Worm (Caenorhabditis elegans) whole organism, L1 larva: ENCODE data around the gene F36A4.5.

Experiments
- ceh-82 ChIP-seq, 3 experiments: fragments of 150-350 bp in 1 of 3; sonication (generic microtip) in 2 of 3; optimal IDR thresholded peaks; 2 replicates each; lab custom pipeline; 2014 to 2017; ENCODE audit warnings: missing biosample characterization in 3 of 3, missing genetic modification characterization in 3 of 3
- egl-13 ChIP-seq: sonication (generic microtip); optimal IDR thresholded peaks from 2 replicates; lab custom pipeline; 2016; ENCODE audit warnings: missing genotype, missing genetic modification reagents, missing genetic modification characterization, missing compliant biosample characterization
- egl-27 ChIP-seq, 2 experiments: fragments of 150-350 bp in 1 of 2; sonication (generic microtip); optimal IDR thresholded peaks; 3 replicates each; lab custom pipeline; 2017 to 2018; ENCODE audit warnings: missing biosample characterization in 2 of 2, missing genetic modification characterization in 2 of 2, missing genetic modification reagents in 2 of 2
- ets-5 ChIP-seq: fragments of 200-800 bp; sonication (Bioruptor generic); IDR thresholded peaks from 2 replicates; pipeline ENCODE4 v1.3.6; 2022; ENCODE audit warnings: missing genetic modification characterization, missing compliant biosample characterization
- fkh-10 ChIP-seq: sonication (generic microtip); optimal IDR thresholded peaks from 2 replicates; lab custom pipeline; 2017; ENCODE audit warnings: missing biosample characterization, missing genetic modification reagents, missing genetic modification characterization
- jun-1 ChIP-seq: fragments of 150-350 bp; optimal IDR thresholded peaks from 2 replicates; lab custom pipeline; 2014; ENCODE audit warnings: missing biosample characterization, missing genetic modification reagents, missing genetic modification characterization
- lsy-2 ChIP-seq, 2 experiments: fragments of 150-350 bp; optimal IDR thresholded peaks; 2 replicates each; lab custom pipeline; 2014; ENCODE audit warnings: missing biosample characterization in 2 of 2, missing genetic modification characterization in 2 of 2
- nhr-12 ChIP-seq: sonication (generic microtip); optimal IDR thresholded peaks from 2 replicates; lab custom pipeline; 2017; ENCODE audit warnings: missing biosample characterization, missing genetic modification characterization
- nhr-237 ChIP-seq: fragments of 150-350 bp; optimal IDR thresholded peaks from 2 replicates; lab custom pipeline; 2014; ENCODE audit warnings: missing biosample characterization, missing genetic modification characterization
- nhr-47 ChIP-seq: sonication (generic microtip); optimal IDR thresholded peaks from 2 replicates; lab custom pipeline; 2016; ENCODE audit warnings: mild to moderate bottlenecking, missing genetic modification characterization, moderate library complexity, missing compliant biosample characterization
- unc-62 ChIP-seq: fragments of 150-350 bp; optimal IDR thresholded peaks from 2 replicates; lab custom pipeline; 2014; ENCODE audit warnings: missing biosample characterization, missing genetic modification reagents, missing genetic modification characterization
- ztf-11 ChIP-seq, 2 experiments: sonication (generic microtip); optimal IDR thresholded peaks; 2 replicates each; lab custom pipeline; 2016 to 2017; ENCODE audit warnings: missing genetic modification characterization in 2 of 2, missing biosample characterization in 1 of 2, missing compliant biosample characterization in 1 of 2

ce11 chrIV:4265951-4266350, 627 bp downstream of the F36A4.5 start:
- TF ChIP-seq unc-62 (GFP tag; lab: Kevin White, UChicago), result no peak
- TF ChIP-seq egl-27 (tag; optimal IDR thresholded peaks at IDR 0.05; lab: Kevin White, UChicago), result no peak
- TF ChIP-seq ets-5 (GFP tag; lab: Robert Waterston, UW), result no peak
- TF ChIP-seq lsy-2 (tag; optimal IDR thresholded peaks at IDR 0.05; lab: Kevin White, UChicago), result no peak
- no peak for TF ChIP-seq egl-13 (tag; lab: Kevin White, UChicago)
- no peak for TF ChIP-seq nhr-12 (tag; lab: Kevin White, UChicago)
- no peak for TF ChIP-seq fkh-10 (GFP tag; lab: Kevin White, UChicago)
- TF ChIP-seq ceh-82 (tag; optimal IDR thresholded peaks at IDR 0.05; lab: Kevin White, UChicago), result no peak
- TF ChIP-seq ztf-11 (tag; optimal IDR thresholded peaks at IDR 0.05; lab: Kevin White, UChicago), result no peak
- TF ChIP-seq nhr-47, result no peak
- TF ChIP-seq nhr-237, result no peak
- TF ChIP-seq jun-1, result no peak
